Worm (Caenorhabditis elegans) whole organism, L4 larva: ENCODE results near the gene F54C9.11.

Source experiments
- F10B5.3 ChIP-seq: sonication (generic microtip); optimal IDR thresholded peaks from 2 replicates; lab custom pipeline; 2016; ENCODE audit warnings: mild to moderate bottlenecking, missing genetic modification characterization, missing compliant biosample characterization
- F26F4.8 ChIP-seq: fragments of 200-800 bp; sonication (Bioruptor generic); conservative IDR thresholded peaks from 2 replicates; pipeline ENCODE4 v1.3.6; 2022; ENCODE audit warnings: missing genetic modification characterization, missing compliant biosample characterization
- T20F7.1 ChIP-seq: fragments of 200-800 bp; sonication (Bioruptor generic); optimal IDR thresholded peaks from 2 replicates; lab custom pipeline; 2018; ENCODE audit warnings: mild to moderate bottlenecking, missing genetic modification characterization, missing compliant biosample characterization
- T26A8.4 ChIP-seq: fragments of 200-800 bp; sonication (Bioruptor generic); IDR thresholded peaks from 2 replicates; pipeline ENCODE4 v1.3.6; 2022; ENCODE audit warnings: missing genetic modification characterization, missing compliant biosample characterization
- Y48G9A.11 ChIP-seq: fragments of 200-800 bp; sonication (Bioruptor generic); IDR thresholded peaks from 2 replicates; pipeline ENCODE4 v1.3.6; 2022; ENCODE audit warnings: missing genetic modification reagents, missing genetic modification characterization, missing compliant biosample characterization
- Y75B8A.6 ChIP-seq: fragments of 200-800 bp; sonication (Bioruptor generic); IDR thresholded peaks from 2 replicates; pipeline ENCODE4 v1.3.6; 2022; ENCODE audit warnings: missing genetic modification reagents, missing genetic modification characterization, missing compliant biosample characterization
- aha-1 ChIP-seq: fragments of 150-350 bp; peaks from one replicate; lab custom pipeline; 2014; ENCODE audit warnings: missing biosample characterization, missing genetic modification characterization
- aly-2 ChIP-seq: sonication (generic microtip); optimal IDR thresholded peaks from 2 replicates; lab custom pipeline; 2018; ENCODE audit warnings: missing biosample characterization, missing genetic modification characterization
- arid-1 ChIP-seq: fragments of 200-800 bp; sonication (Bioruptor generic); conservative IDR thresholded peaks from 2 replicates; pipeline ENCODE4 v1.3.6; 2022; ENCODE audit warnings: missing genetic modification reagents, missing genetic modification characterization, missing compliant biosample characterization
- daf-16 ChIP-seq, 3 experiments: sonication (generic microtip); optimal IDR thresholded peaks; 2 replicates each; lab custom pipeline; 2016 to 2017; ENCODE audit warnings: missing genetic modification characterization in 3 of 3, missing genetic modification reagents in 3 of 3, mild to moderate bottlenecking in 2 of 3, missing compliant biosample characterization in 2 of 3, missing biosample characterization in 1 of 3, moderate library complexity in 1 of 3
- dmd-6 ChIP-seq: fragments of 200-800 bp; sonication (Bioruptor generic); IDR thresholded peaks from 2 replicates; pipeline ENCODE4 v1.3.6; 2022; ENCODE audit warnings: missing genetic modification reagents, missing genetic modification characterization, missing compliant biosample characterization
- dpl-1 ChIP-seq: fragments of 150-350 bp; optimal IDR thresholded peaks from 2 replicates; lab custom pipeline; 2014; ENCODE audit warnings: missing biosample characterization, missing genetic modification reagents, missing genetic modification characterization
- duxl-1 ChIP-seq: sonication (generic microtip); optimal IDR thresholded peaks from 2 replicates; lab custom pipeline; 2016; ENCODE audit warnings: mild to moderate bottlenecking, missing genetic modification characterization, moderate library complexity, missing compliant biosample characterization; ENCODE audit not compliant: poor library complexity
- dve-1 ChIP-seq: sonication (generic microtip); optimal IDR thresholded peaks from 2 replicates; lab custom pipeline; 2017; ENCODE audit warnings: antibody characterized with exemption, mild to moderate bottlenecking, missing genetic modification characterization, missing compliant biosample characterization; ENCODE audit not compliant: insufficient read depth
- egl-27 ChIP-seq: sonication (generic microtip); optimal IDR thresholded peaks from 3 replicates; lab custom pipeline; 2017; ENCODE audit warnings: missing biosample characterization, missing genetic modification reagents, missing genetic modification characterization
- fkh-10 ChIP-seq: fragments of 150-350 bp; optimal IDR thresholded peaks from 2 replicates; lab custom pipeline; 2014; ENCODE audit warnings: missing biosample characterization, missing genetic modification reagents, missing genetic modification characterization
- hif-1 ChIP-seq, 2 experiments: sonication (generic microtip); optimal IDR thresholded peaks; 2 replicates each; lab custom pipeline; 2016 to 2017; ENCODE audit warnings: missing compliant biosample characterization in 2 of 2, missing genetic modification characterization in 2 of 2, missing genetic modification reagents in 2 of 2, missing genotype in 2 of 2, mild to moderate bottlenecking in 1 of 2
- hlh-11 ChIP-seq: fragments of 200-800 bp; sonication (Bioruptor generic); optimal IDR thresholded peaks from 2 replicates; lab custom pipeline; 2018; ENCODE audit warnings: mild to moderate bottlenecking, missing genetic modification characterization, missing compliant biosample characterization
- hlh-30 ChIP-seq: sonication (generic microtip); optimal IDR thresholded peaks from 2 replicates; lab custom pipeline; 2017; ENCODE audit warnings: antibody characterized with exemption, mild to moderate bottlenecking, missing genetic modification characterization, missing compliant biosample characterization; ENCODE audit not compliant: insufficient read depth
- hmg-1.1 ChIP-seq: fragments of 200-800 bp; sonication (Bioruptor generic); IDR thresholded peaks from 2 replicates; pipeline ENCODE4 v1.3.6; 2022; ENCODE audit warnings: missing genetic modification reagents, missing genetic modification characterization, missing compliant biosample characterization
- lin-1 ChIP-seq: fragments of 200-800 bp; sonication (Bioruptor generic); IDR thresholded peaks from 2 replicates; pipeline ENCODE4 v1.3.6; 2022; ENCODE audit warnings: missing genetic modification reagents, missing genetic modification characterization, missing compliant biosample characterization
- lin-38 ChIP-seq: fragments of 200-800 bp; sonication (Bioruptor generic); IDR thresholded peaks from 2 replicates; pipeline ENCODE4 v1.3.6; 2022; ENCODE audit warnings: missing genetic modification reagents, missing genetic modification characterization, missing compliant biosample characterization
- lsy-2 ChIP-seq, 2 experiments: fragments of 150-350 bp in 1 of 2; sonication (generic microtip) in 1 of 2; optimal IDR thresholded peaks; 2 replicates each; lab custom pipeline; 2014 to 2017; ENCODE audit warnings: missing biosample characterization in 2 of 2, missing genetic modification characterization in 2 of 2
- madf-5 ChIP-seq, 2 experiments: fragments of 200-800 bp; sonication (Bioruptor generic); IDR thresholded peaks; 2 replicates each; pipeline ENCODE4 v1.3.6; 2022; ENCODE audit warnings: missing compliant biosample characterization in 2 of 2, missing genetic modification characterization in 2 of 2
- mes-2 ChIP-seq: sonication (generic microtip); optimal IDR thresholded peaks from 2 replicates; lab custom pipeline; 2016; ENCODE audit warnings: missing genotype, mild to moderate bottlenecking, missing genetic modification characterization, missing compliant biosample characterization; ENCODE audit not compliant: poor library complexity, severe bottlenecking
- nhr-10 ChIP-seq: fragments of 150-350 bp; optimal IDR thresholded peaks from 2 replicates; lab custom pipeline; 2014; ENCODE audit warnings: missing biosample characterization, missing genetic modification characterization
- nhr-102 ChIP-seq: sonication (generic microtip); optimal IDR thresholded peaks from 2 replicates; lab custom pipeline; 2016; ENCODE audit warnings: mild to moderate bottlenecking, missing genetic modification characterization, moderate library complexity, missing compliant biosample characterization
- nhr-28 ChIP-seq: fragments of 150-350 bp; optimal IDR thresholded peaks from 2 replicates; lab custom pipeline; 2014; ENCODE audit warnings: missing biosample characterization, missing genetic modification characterization
- nhr-6 ChIP-seq: fragments of 150-350 bp; optimal IDR thresholded peaks from 2 replicates; lab custom pipeline; 2014; ENCODE audit warnings: missing biosample characterization, missing genetic modification characterization
- nhr-76 ChIP-seq: fragments of 150-350 bp; optimal IDR thresholded peaks from 2 replicates; lab custom pipeline; 2014; ENCODE audit warnings: missing biosample characterization, missing genetic modification characterization
- pha-4 ChIP-seq, 2 experiments: fragments of 150-350 bp in 1 of 2; fragments of 200-800 bp in 1 of 2; sonication (Bioruptor generic) in 1 of 2; IDR thresholded peaks in 1 of 2; optimal IDR thresholded peaks in 1 of 2; 2 replicates each; pipeline versions ENCODE4 v1.3.6 to Lab custom; 2014 to 2022; ENCODE audit warnings: missing genetic modification characterization in 2 of 2, missing genetic modification reagents in 2 of 2, missing biosample characterization in 1 of 2, missing compliant biosample characterization in 1 of 2
- pqm-1 ChIP-seq: sonication (generic microtip); optimal IDR thresholded peaks from 2 replicates; lab custom pipeline; 2017; ENCODE audit warnings: missing biosample characterization, missing genetic modification characterization
- saeg-2 ChIP-seq: fragments of 200-800 bp; sonication (Bioruptor generic); IDR thresholded peaks from 2 replicates; pipeline ENCODE4 v1.3.6; 2022; ENCODE audit warnings: missing genetic modification reagents, missing genetic modification characterization, missing compliant biosample characterization
- set-16 ChIP-seq: fragments of 200-800 bp; sonication (Bioruptor generic); IDR thresholded peaks from 2 replicates; pipeline ENCODE4 v1.3.6; 2022; ENCODE audit warnings: missing genetic modification reagents, missing genetic modification characterization, missing compliant biosample characterization
- skn-1 ChIP-seq: fragments of 150-350 bp; optimal IDR thresholded peaks from 2 replicates; lab custom pipeline; 2014; ENCODE audit warnings: missing biosample characterization, missing genetic modification characterization
- snpc-1.2 ChIP-seq: fragments of 200-800 bp; sonication (Bioruptor generic); IDR thresholded peaks from 2 replicates; pipeline ENCODE4 v1.3.6; 2022; ENCODE audit warnings: missing genetic modification reagents, missing genetic modification characterization, missing compliant biosample characterization
- snpc-4 ChIP-seq: fragments of 150-350 bp; optimal IDR thresholded peaks from 2 replicates; lab custom pipeline; 2014; ENCODE audit warnings: missing biosample characterization, missing genetic modification characterization
- spr-1 ChIP-seq: sonication (generic microtip); optimal IDR thresholded peaks from 2 replicates; lab custom pipeline; 2016; ENCODE audit warnings: mild to moderate bottlenecking, missing genetic modification characterization, missing compliant biosample characterization
- tag-97 ChIP-seq: fragments of 200-800 bp; sonication (Bioruptor generic); IDR thresholded peaks from 2 replicates; pipeline ENCODE4 v1.3.6; 2022; ENCODE audit warnings: missing genetic modification characterization, missing compliant biosample characterization
- unc-62 ChIP-seq, 3 experiments: fragments of 150-350 bp in 1 of 3; sonication (generic microtip); optimal IDR thresholded peaks in 2 of 3; peaks in 1 of 3; 1 replicate in 1 of 3; 2 replicates in 2 of 3; lab custom pipeline; 2014 to 2017; ENCODE audit warnings: missing biosample characterization in 3 of 3, missing genetic modification characterization in 3 of 3, missing genetic modification reagents in 3 of 3, missing genotype in 1 of 3
- vab-7 ChIP-seq: fragments of 200-800 bp; sonication (Bioruptor generic); IDR thresholded peaks from 2 replicates; pipeline ENCODE4 v1.3.6; 2022; ENCODE audit warnings: missing genetic modification reagents, missing genetic modification characterization, missing compliant biosample characterization
- zag-1 ChIP-seq: fragments of 150-350 bp; optimal IDR thresholded peaks from 2 replicates; lab custom pipeline; 2014; ENCODE audit warnings: missing biosample characterization, missing genetic modification characterization
- ztf-11 ChIP-seq: fragments of 150-350 bp; optimal IDR thresholded peaks from 2 replicates; lab custom pipeline; 2014; ENCODE audit warnings: missing biosample characterization, missing genetic modification characterization

Gene F54C9.11

DNA sequence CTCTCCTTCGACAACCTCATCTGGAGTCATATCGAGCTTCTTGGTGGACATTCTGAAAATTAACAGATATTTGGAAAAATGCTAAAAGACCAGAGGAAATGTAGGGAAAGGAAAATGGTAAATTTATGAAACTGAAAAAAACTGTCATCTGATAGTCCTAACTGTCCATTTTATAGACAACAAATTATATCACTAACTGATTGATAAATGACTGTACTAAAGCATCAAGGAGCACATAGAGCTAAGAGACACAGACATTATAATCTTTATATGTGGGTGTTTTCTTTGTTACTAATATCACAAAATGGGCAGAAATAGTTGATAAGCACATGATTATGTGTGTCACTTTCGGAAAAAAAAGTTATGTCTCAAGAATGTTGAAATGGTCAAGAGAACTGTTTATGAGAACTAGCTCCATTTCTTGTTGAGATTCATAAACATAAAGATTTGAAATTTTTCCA, 18.1 kb downstream of the F54C9.11 start, which contains the start of gene F54C9.3 (continued):
- TF ChIP-seq snpc-1.2, result no peak
- TF ChIP-seq F26F4.8 (GFP tag; lab: Robert Waterston, UW), result no peak
- no peak for TF ChIP-seq Y75B8A.6 (GFP tag; lab: Robert Waterston, UW)
- TF ChIP-seq nhr-28 (tag; lab: Kevin White, UChicago), result peak; percentile 95
- TF ChIP-seq hlh-11 (tag; lab: Kevin White, UChicago), result peak; percentile 82
- TF ChIP-seq nhr-76, result no peak
- TF ChIP-seq, all 104 proteins: peak for 20

DNA sequence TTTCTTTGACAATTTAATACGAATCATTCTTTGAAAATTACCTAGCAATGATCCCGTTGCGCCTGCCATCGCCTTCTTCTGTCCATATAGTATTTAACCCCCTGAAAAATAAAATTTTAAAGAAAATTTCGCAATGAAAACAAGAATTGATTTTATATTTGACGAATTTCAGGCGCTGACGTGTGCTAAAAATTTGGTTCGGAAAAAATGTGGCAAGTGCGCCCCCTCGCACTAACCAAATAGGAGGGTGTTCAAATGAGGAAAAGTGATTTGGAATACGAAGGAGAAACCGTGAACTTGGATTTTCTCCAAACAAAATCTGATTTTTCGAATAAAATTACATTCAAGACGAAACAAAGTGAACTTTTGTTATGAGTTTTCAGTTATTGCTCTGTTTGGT, 18.8 kb downstream of the F54C9.11 start, which contains the start of gene stc-1:
TSS of gene stc-1 (minus strand) at position 101 of the 400 bp plus-strand sequence.
- TF ChIP-seq dpl-1 (peak; percentile 70), aha-1 (tag; lab: Kevin White, UChicago) (peak; percentile 23), set-16 (GFP tag; lab: Robert Waterston, UW) (no peak), pqm-1 (tag; lab: Kevin White, UChicago) (peak; percentile 20), spr-1 (tag; lab: Kevin White, UChicago) (no peak), nhr-6 (tag; lab: Kevin White, UChicago) (peak; percentile 53), nhr-10 (tag; lab: Kevin White, UChicago) (peak; percentile 1), daf-16 (GFP tag; optimal IDR thresholded peaks at IDR 0.05; lab: Kevin White, UChicago) (no peak), daf-16 (tag; optimal IDR thresholded peaks at IDR 0.05; lab: Kevin White, UChicago) (peak; percentile 33), arid-1 (GFP tag; lab: Robert Waterston, UW) (0 out of 2 replicates have a peak, but pooled peaks have one; percentile 22), nhr-28 (tag; lab: Kevin White, UChicago) (peak; percentile 39), F10B5.3 (no peak), T26A8.4 (GFP tag; lab: Robert Waterston, UW) (peak; percentile 35; the same call in 1 of the 2 replicates), hmg-1.1 (GFP tag; lab: Robert Waterston, UW) (no peak), lsy-2 (tag; optimal IDR thresholded peaks at IDR 0.05; lab: Kevin White, UChicago) (peak in 1 of 2 experiments; percentile 45), mes-2 (peak; percentile 59), lin-38 (GFP tag; lab: Robert Waterston, UW) (peak; percentile 81), dve-1 (peak; percentile 43), duxl-1 (no peak)

DNA sequence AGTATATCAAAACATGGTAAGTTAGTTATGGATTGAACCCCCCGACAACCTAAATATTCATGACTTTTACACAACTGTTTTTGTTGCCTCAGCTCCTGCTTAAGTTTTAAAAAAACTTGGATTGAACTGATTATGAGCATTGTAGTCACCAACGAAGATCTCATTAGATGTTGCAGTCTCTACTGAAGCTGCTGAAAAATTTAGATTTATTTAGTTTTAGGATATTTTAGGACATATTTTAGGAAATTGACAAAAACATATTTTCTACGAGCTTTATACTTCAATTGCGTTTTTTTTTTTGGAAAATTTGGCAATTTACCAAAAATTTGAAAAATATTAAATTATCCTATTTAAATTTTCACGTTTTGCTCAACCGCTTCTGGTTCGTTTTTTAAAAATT, 22.9 kb downstream of the F54C9.11 start, which contains the start of gene F54C9.14:
TSS of gene F54C9.14 (plus strand) at position 301 of the 400 bp plus-strand sequence.
- TF ChIP-seq F10B5.3 (no peak), hlh-30 (tag; lab: Kevin White, UChicago) (no peak)

DNA sequence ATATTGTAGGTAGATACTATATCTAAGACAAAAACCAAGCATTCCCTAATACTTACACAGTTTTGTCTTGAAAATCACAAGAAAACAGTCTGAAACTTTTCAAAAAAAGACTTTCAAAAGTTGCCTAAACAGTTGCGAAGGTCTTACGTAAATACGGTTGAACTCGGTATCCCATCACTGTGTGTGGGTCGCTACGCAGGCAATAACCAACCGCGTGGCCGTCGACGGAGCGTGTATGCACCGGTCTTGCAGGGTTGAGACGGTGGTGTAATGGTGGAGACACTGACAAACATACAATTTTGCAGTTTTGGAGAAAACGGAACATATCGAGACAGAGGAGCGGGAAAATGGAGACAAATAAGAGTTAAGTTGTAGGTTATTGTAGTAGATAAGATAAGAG, 23.7 kb downstream of the F54C9.11 start, which contains the start of gene iff-2:
TSS of gene iff-2 (minus strand) at position 141 of the 400 bp plus-strand sequence.
- TF ChIP-seq snpc-4 (tag; lab: Kevin White, UChicago) (peak; percentile 70), Y48G9A.11 (GFP tag; lab: Robert Waterston, UW) (no peak; the same call in 1 of the 2 replicates), pha-4 (GFP tag; IDR thresholded peaks at IDR 0.05; lab: Robert Waterston, UW) (peak; percentile 96), pha-4 (tag; optimal IDR thresholded peaks at IDR 0.05; lab: Kevin White, UChicago) (no peak), lin-1 (GFP tag; lab: Robert Waterston, UW) (peak; percentile 96), saeg-2 (GFP tag; lab: Robert Waterston, UW) (peak; percentile 92), hif-1 (tag; optimal IDR thresholded peaks at IDR 0.05; lab: Kevin White, UChicago) (peak; percentile 88 to 96), aly-2 (tag; lab: Kevin White, UChicago) (peak; percentile 19), spr-1 (tag; lab: Kevin White, UChicago) (peak; percentile 96), zag-1 (tag; lab: Kevin White, UChicago) (peak; percentile 81), madf-5 (GFP tag; IDR thresholded peaks at IDR 0.05; lab: Robert Waterston, UW) (peak in 1 of 2 experiments; percentile 89; a peak in 1 of 4 replicates), nhr-102 (tag; lab: Kevin White, UChicago) (peak; percentile 97), skn-1 (peak; percentile 95), set-16 (GFP tag; lab: Robert Waterston, UW) (peak; percentile 73), dpl-1 (peak; percentile 97), hlh-30 (tag; lab: Kevin White, UChicago) (peak; percentile 100), unc-62 (GFP tag; optimal IDR thresholded peaks at IDR 0.05 in 1 of 2; lab: Kevin White, UChicago) (peak; percentile 14 to 100), unc-62 (tag; optimal IDR thresholded peaks at IDR 0.05; lab: Kevin White, UChicago) (peak; percentile 51), fkh-10 (GFP tag; lab: Kevin White, UChicago) (peak; percentile 99), vab-7 (peak; percentile 93), T20F7.1 (GFP tag; lab: Kevin White, UChicago) (peak; percentile 97), ztf-11 (tag; lab: Kevin White, UChicago) (peak; percentile 2), dmd-6 (GFP tag; lab: Robert Waterston, UW) (peak; percentile 99), egl-27 (tag; lab: Kevin White, UChicago) (peak; percentile 80), tag-97 (GFP tag; lab: Robert Waterston, UW) (0 out of 2 replicates have a peak, but pooled peaks have one; percentile 78)
